Fruit fly (Drosophila melanogaster) whole organism, adult: Measurements from ENCODE around the gene Atg18b.

ENCODE experiments used
- CG11617 ChIP-seq: fragments of 200-800 bp; sonication (Bioruptor generic); optimal IDR thresholded peaks from 2 replicates; lab custom pipeline; 2017; ENCODE audit warnings: mild to moderate bottlenecking, missing biosample characterization, missing genetic modification reagents, missing genetic modification characterization
- CG12768 ChIP-seq: fragments of 200-800 bp; sonication (Bioruptor generic); optimal IDR thresholded peaks from 2 replicates; lab custom pipeline; 2017; ENCODE audit warnings: missing biosample characterization, missing genetic modification characterization, mild to moderate bottlenecking, moderate library complexity, missing genetic modification reagents
- CG14711 ChIP-seq: fragments of 200-800 bp; sonication (Bioruptor generic); optimal IDR thresholded peaks from 2 replicates; lab custom pipeline; 2018; ENCODE audit warnings: missing biosample characterization, mild to moderate bottlenecking, missing genetic modification characterization, moderate library complexity
- CG1620 ChIP-seq: fragments of 200-800 bp; sonication (Bioruptor generic); optimal IDR thresholded peaks from 2 replicates; lab custom pipeline; 2016; ENCODE audit warnings: missing biosample characterization, missing genetic modification characterization
- CG33017 ChIP-seq: fragments of 200-800 bp; sonication (Bioruptor generic); optimal IDR thresholded peaks from 2 replicates; lab custom pipeline; 2018; ENCODE audit warnings: missing biosample characterization, mild to moderate bottlenecking, missing genetic modification characterization, moderate library complexity
- CG5204 ChIP-seq: fragments of 200-800 bp; sonication (Bioruptor generic); optimal IDR thresholded peaks from 2 replicates; lab custom pipeline; 2016; ENCODE audit warnings: missing biosample characterization, missing genetic modification characterization
- CG7045 ChIP-seq: fragments of 200-800 bp; sonication (Bioruptor generic); optimal IDR thresholded peaks from 2 replicates; lab custom pipeline; 2017; ENCODE audit warnings: missing biosample characterization, mild to moderate bottlenecking, missing genetic modification characterization
- CG7101 ChIP-seq: fragments of 200-800 bp; sonication (Bioruptor generic); optimal IDR thresholded peaks from 2 replicates; lab custom pipeline; 2018; ENCODE audit warnings: missing biosample characterization, mild to moderate bottlenecking, missing genetic modification characterization, moderate library complexity
- Clk ChIP-seq: fragments of 200-800 bp; sonication (Bioruptor generic); optimal IDR thresholded peaks from 2 replicates; lab custom pipeline; 2017; ENCODE audit warnings: missing biosample characterization, missing genetic modification characterization
- Crg-1 ChIP-seq: fragments of 200-800 bp; sonication (Bioruptor generic); optimal IDR thresholded peaks from 2 replicates; lab custom pipeline; 2016; ENCODE audit warnings: missing biosample characterization, missing genetic modification characterization
- Hr96 ChIP-seq: fragments of 200-800 bp; sonication (Bioruptor generic); optimal IDR thresholded peaks from 2 replicates; lab custom pipeline; 2016; ENCODE audit warnings: missing biosample characterization, missing genetic modification characterization
- Mnt ChIP-seq: fragments of 200-800 bp; sonication (Bioruptor generic); optimal IDR thresholded peaks from 2 replicates; lab custom pipeline; 2016; ENCODE audit warnings: missing biosample characterization, mild to moderate bottlenecking, missing genetic modification characterization
- bab1 ChIP-seq: fragments of 200-800 bp; sonication (Bioruptor generic); optimal IDR thresholded peaks from 3 replicates; lab custom pipeline; 2019; ENCODE audit warnings: missing biosample characterization, mild to moderate bottlenecking, missing genetic modification characterization, moderate library complexity
- cic ChIP-seq: fragments of 200-800 bp; sonication (Bioruptor generic); optimal IDR thresholded peaks from 2 replicates; lab custom pipeline; 2017; ENCODE audit warnings: missing biosample characterization, mild to moderate bottlenecking, missing genetic modification characterization, moderate library complexity
- cnc ChIP-seq, 2 experiments: fragments of >200 bp; optimal IDR thresholded peaks; 2 replicates each; lab custom pipeline; 2017
- kay ChIP-seq: fragments of 200-800 bp; sonication (Bioruptor generic); peaks from one replicate; lab custom pipeline; 2016; ENCODE audit warnings: missing biosample characterization, missing genetic modification characterization, borderline replicate concordance
- ovo ChIP-seq: fragments of 200-800 bp; sonication (Bioruptor generic); optimal IDR thresholded peaks from 2 replicates; lab custom pipeline; 2016; ENCODE audit warnings: missing biosample characterization, missing genetic modification characterization
- pad ChIP-seq: fragments of 200-800 bp; sonication (Bioruptor generic); optimal IDR thresholded peaks from 3 replicates; lab custom pipeline; 2017; ENCODE audit warnings: missing biosample characterization, missing genetic modification characterization, mild to moderate bottlenecking, moderate library complexity, missing genetic modification reagents
- tj ChIP-seq: fragments of 200-800 bp; sonication (Bioruptor generic); optimal IDR thresholded peaks from 3 replicates; lab custom pipeline; 2017; ENCODE audit warnings: missing biosample characterization, mild to moderate bottlenecking, missing genetic modification characterization, moderate library complexity
- toe ChIP-seq: fragments of 200-800 bp; sonication (Bioruptor generic); optimal IDR thresholded peaks from 2 replicates; lab custom pipeline; 2016; ENCODE audit warnings: missing biosample characterization, missing genetic modification characterization

The Atg18b gene

dm6 chr2L:21168295-21169159 lies 51.8 kb downstream of the Atg18b start, which contains the start of the genes mAcon1, CG43345 and CG43346:
Gene mAcon1 (plus strand): TSS chr2L:21168570.
Gene CG43345 (minus strand): TSS chr2L:21168581.
Gene CG43346 (minus strand): TSS chr2L:21168581.
- peak; percentile 86 for TF ChIP-seq CG33017
- peak; percentile 87 for TF ChIP-seq pad (GFP tag; lab: Kevin White, UChicago)
- TF ChIP-seq Clk (GFP tag; lab: Kevin White, UChicago): peak; percentile 84
- TF ChIP-seq kay (GFP tag; lab: Kevin White, UChicago): no peak
- TF ChIP-seq tj (GFP tag; lab: Kevin White, UChicago): peak; percentile 67
- no peak for TF ChIP-seq CG5204
- TF ChIP-seq CG1620 (GFP tag; lab: Kevin White, UChicago): peak; percentile 92
- TF ChIP-seq Mnt: peak; percentile 91
- TF ChIP-seq CG11617: peak; percentile 88
- peak; percentile 87 for TF ChIP-seq CG7045 (GFP tag; lab: Kevin White, UChicago)
- TF ChIP-seq bab1 (GFP tag; lab: Kevin White, UChicago): peak; percentile 71
- TF ChIP-seq CG12768 (GFP tag; lab: Kevin White, UChicago): peak; percentile 94
- no peak for TF ChIP-seq toe (GFP tag; lab: Kevin White, UChicago)
- TF ChIP-seq Hr96 (GFP tag; lab: Kevin White, UChicago): peak; percentile 95
- peak; percentile 70 for TF ChIP-seq cic (GFP tag; lab: Kevin White, UChicago)
- no peak for TF ChIP-seq cnc (optimal IDR thresholded peaks at IDR 0.05; lab: Kevin White, UChicago)
- TF ChIP-seq ovo (GFP tag; lab: Kevin White, UChicago): peak; percentile 85
- peak; percentile 87 for TF ChIP-seq CG7101 (tag; lab: Kevin White, UChicago)
- TF ChIP-seq Crg-1 (GFP tag; lab: Kevin White, UChicago): peak; percentile 97
- TF ChIP-seq CG14711 (tag; lab: Kevin White, UChicago): peak; percentile 72

dm6 chr2L:21166422-21166821 lies 54.0 kb downstream of the Atg18b start:
- peak; percentile 37 for TF ChIP-seq CG1620 (GFP tag; lab: Kevin White, UChicago)
- TF ChIP-seq kay (GFP tag; lab: Kevin White, UChicago): no peak
- no peak for TF ChIP-seq cnc (optimal IDR thresholded peaks at IDR 0.05; lab: Kevin White, UChicago)
- TF ChIP-seq pad (GFP tag; lab: Kevin White, UChicago): peak; percentile 49
- peak; percentile 54 for TF ChIP-seq CG7101 (tag; lab: Kevin White, UChicago)
- peak; percentile 30 for TF ChIP-seq bab1 (GFP tag; lab: Kevin White, UChicago)
- peak; percentile 81 for TF ChIP-seq CG14711 (tag; lab: Kevin White, UChicago)
- no peak for TF ChIP-seq ovo (GFP tag; lab: Kevin White, UChicago)
- peak; percentile 56 for TF ChIP-seq cic (GFP tag; lab: Kevin White, UChicago)
- peak; percentile 72 for TF ChIP-seq Mnt
- TF ChIP-seq CG7045 (GFP tag; lab: Kevin White, UChicago): no peak
- TF ChIP-seq CG33017: no peak
- no peak for TF ChIP-seq Clk (GFP tag; lab: Kevin White, UChicago)
- no peak for TF ChIP-seq CG5204
- TF ChIP-seq toe (GFP tag; lab: Kevin White, UChicago): no peak
- TF ChIP-seq CG12768 (GFP tag; lab: Kevin White, UChicago): no peak
- TF ChIP-seq Crg-1 (GFP tag; lab: Kevin White, UChicago): peak; percentile 27
- TF ChIP-seq tj (GFP tag; lab: Kevin White, UChicago): no peak
- TF ChIP-seq Hr96 (GFP tag; lab: Kevin White, UChicago): peak; percentile 12
- TF ChIP-seq CG11617: peak; percentile 21

- TF ChIP-seq Clk (GFP tag; lab: Kevin White, UChicago): no peak
- TF ChIP-seq Hr96 (GFP tag; lab: Kevin White, UChicago): peak; percentile 44
- TF ChIP-seq CG11617: peak; percentile 50
- no peak for TF ChIP-seq cic (GFP tag; lab: Kevin White, UChicago)
- TF ChIP-seq ovo (GFP tag; lab: Kevin White, UChicago): peak; percentile 42
- TF ChIP-seq CG14711 (tag; lab: Kevin White, UChicago): peak; percentile 16
- TF ChIP-seq cnc (optimal IDR thresholded peaks at IDR 0.05; lab: Kevin White, UChicago): no peak
- no peak for TF ChIP-seq CG5204
- peak; percentile 57 for TF ChIP-seq CG1620 (GFP tag; lab: Kevin White, UChicago)
- TF ChIP-seq bab1 (GFP tag; lab: Kevin White, UChicago): peak; percentile 35
- no peak for TF ChIP-seq CG7045 (GFP tag; lab: Kevin White, UChicago)
- peak; percentile 29 for TF ChIP-seq CG7101 (tag; lab: Kevin White, UChicago)
- TF ChIP-seq Crg-1 (GFP tag; lab: Kevin White, UChicago): no peak
- TF ChIP-seq Mnt: peak; percentile 98
- peak; percentile 27 for TF ChIP-seq pad (GFP tag; lab: Kevin White, UChicago)
- peak; percentile 58 for TF ChIP-seq CG12768 (GFP tag; lab: Kevin White, UChicago)
- no peak for TF ChIP-seq kay (GFP tag; lab: Kevin White, UChicago)
- TF ChIP-seq tj (GFP tag; lab: Kevin White, UChicago): peak; percentile 51
- no peak for TF ChIP-seq CG33017
- TF ChIP-seq toe (GFP tag; lab: Kevin White, UChicago): peak; percentile 74
Measured at dm6 chr2L:21163311-21163842, 57.0 kb downstream of the Atg18b start, which contains the start of gene Noc2. Gene Noc2 (plus strand): TSS chr2L:21163641.

- TF ChIP-seq CG1620 (GFP tag; lab: Kevin White, UChicago) (no peak), tj (GFP tag; lab: Kevin White, UChicago) (peak; percentile 61), bab1 (GFP tag; lab: Kevin White, UChicago) (peak; percentile 45)
Measured at dm6 chr2L:21162875-21163274, 57.5 kb downstream of the Atg18b start, which contains the start of gene Nbr. Gene Nbr (minus strand): TSS chr2L:21163083.
